Worm (Caenorhabditis elegans): ENCODE results near the gene repo-1.

ce11 chrIV:12124314-12125084, 40.2 kb downstream of the repo-1 start, which contains the start of gene dhhc-6:
- TF ChIP-seq elt-1 (tag; optimal IDR thresholded peaks at IDR 0.05; ENCODE audit: borderline replicate concordance, insufficient read depth): no peak
- no peak for TF ChIP-seq flh-1 (GFP tag; optimal IDR thresholded peaks at IDR 0.05)
- no peak for TF ChIP-seq unc-62 (GFP tag; optimal IDR thresholded peaks at IDR 0.05)
- TF ChIP-seq nhr-28 (tag; optimal IDR thresholded peaks at IDR 0.05): no peak
- no peak for TF ChIP-seq nhr-237 (tag; optimal IDR thresholded peaks at IDR 0.05)
- no peak for TF ChIP-seq elt-3 (tag; optimal IDR thresholded peaks at IDR 0.05)
